Worm (Caenorhabditis elegans) whole organism, L4 larva: Measurements from ENCODE around the gene sra-26.

Experiments used
- F44E2.7 ChIP-seq: fragments of 200-800 bp; sonication (Bioruptor generic); IDR thresholded peaks from 2 replicates; pipeline ENCODE4 v2.1.2; 2022; ENCODE audit warnings: missing genetic modification characterization, missing compliant biosample characterization
- F49E8.2 ChIP-seq: sonication (generic microtip); optimal IDR thresholded peaks from 2 replicates; lab custom pipeline; 2016; ENCODE audit warnings: missing compliant biosample characterization, mild to moderate bottlenecking, missing genetic modification characterization, borderline replicate concordance
- Y5F2A.4 ChIP-seq: fragments of 200-800 bp; sonication (Bioruptor generic); optimal IDR thresholded peaks from 2 replicates; lab custom pipeline; 2018; ENCODE audit warnings: mild to moderate bottlenecking, missing genetic modification characterization, missing compliant biosample characterization
- Y75B8A.6 ChIP-seq: fragments of 200-800 bp; sonication (Bioruptor generic); IDR thresholded peaks from 2 replicates; pipeline ENCODE4 v1.3.6; 2022; ENCODE audit warnings: missing genetic modification reagents, missing genetic modification characterization, missing compliant biosample characterization
- aha-1 ChIP-seq: fragments of 150-350 bp; peaks from one replicate; lab custom pipeline; 2014; ENCODE audit warnings: missing biosample characterization, missing genetic modification characterization
- arid-1 ChIP-seq: fragments of 200-800 bp; sonication (Bioruptor generic); conservative IDR thresholded peaks from 2 replicates; pipeline ENCODE4 v1.3.6; 2022; ENCODE audit warnings: missing genetic modification reagents, missing genetic modification characterization, missing compliant biosample characterization
- ces-1 ChIP-seq: fragments of 150-350 bp; sonication (generic microtip); optimal IDR thresholded peaks from 4 replicates; lab custom pipeline; 2014; ENCODE audit warnings: missing biosample characterization, missing genetic modification reagents, missing genetic modification characterization
- daf-16 ChIP-seq, 3 experiments: sonication (generic microtip); optimal IDR thresholded peaks; 2 replicates each; lab custom pipeline; 2016 to 2017; ENCODE audit warnings: missing genetic modification characterization in 3 of 3, missing genetic modification reagents in 3 of 3, mild to moderate bottlenecking in 2 of 3, missing compliant biosample characterization in 2 of 3, missing biosample characterization in 1 of 3, moderate library complexity in 1 of 3
- daf-8 ChIP-seq: fragments of 200-800 bp; sonication (Bioruptor generic); IDR thresholded peaks from 2 replicates; pipeline ENCODE4 v1.3.6; 2022; ENCODE audit warnings: missing genetic modification characterization, missing compliant biosample characterization
- dmd-6 ChIP-seq: fragments of 200-800 bp; sonication (Bioruptor generic); IDR thresholded peaks from 2 replicates; pipeline ENCODE4 v1.3.6; 2022; ENCODE audit warnings: missing genetic modification reagents, missing genetic modification characterization, missing compliant biosample characterization
- egl-27 ChIP-seq: sonication (generic microtip); optimal IDR thresholded peaks from 3 replicates; lab custom pipeline; 2017; ENCODE audit warnings: missing biosample characterization, missing genetic modification reagents, missing genetic modification characterization
- fos-1 ChIP-seq: fragments of 150-350 bp; optimal IDR thresholded peaks from 2 replicates; lab custom pipeline; 2014; ENCODE audit warnings: missing biosample characterization, missing genetic modification characterization
- hlh-30 ChIP-seq: sonication (generic microtip); optimal IDR thresholded peaks from 2 replicates; lab custom pipeline; 2017; ENCODE audit warnings: antibody characterized with exemption, mild to moderate bottlenecking, missing genetic modification characterization, missing compliant biosample characterization; ENCODE audit not compliant: insufficient read depth
- lin-1 ChIP-seq: fragments of 200-800 bp; sonication (Bioruptor generic); IDR thresholded peaks from 2 replicates; pipeline ENCODE4 v1.3.6; 2022; ENCODE audit warnings: missing genetic modification reagents, missing genetic modification characterization, missing compliant biosample characterization
- lin-29 ChIP-seq: fragments of 200-800 bp; sonication (Bioruptor generic); IDR thresholded peaks from 2 replicates; pipeline ENCODE4 v1.3.6; 2022; ENCODE audit warnings: missing genetic modification reagents, missing genetic modification characterization, missing compliant biosample characterization
- lsy-2 ChIP-seq, 2 experiments: fragments of 150-350 bp in 1 of 2; sonication (generic microtip) in 1 of 2; optimal IDR thresholded peaks; 2 replicates each; lab custom pipeline; 2014 to 2017; ENCODE audit warnings: missing biosample characterization in 2 of 2, missing genetic modification characterization in 2 of 2
- mdt-29 ChIP-seq: fragments of 200-800 bp; sonication (Bioruptor generic); IDR thresholded peaks from 2 replicates; pipeline ENCODE4 v1.3.6; 2022; ENCODE audit warnings: missing genetic modification reagents, missing genetic modification characterization, missing compliant biosample characterization
- mxl-2 ChIP-seq: fragments of 200-800 bp; sonication (Bioruptor generic); conservative IDR thresholded peaks from 2 replicates; pipeline ENCODE4 v1.3.6; 2022; ENCODE audit warnings: missing genetic modification reagents, missing genetic modification characterization, missing compliant biosample characterization
- mxl-3 ChIP-seq: fragments of 200-800 bp; sonication (Bioruptor generic); optimal IDR thresholded peaks from 2 replicates; lab custom pipeline; 2018; ENCODE audit warnings: mild to moderate bottlenecking, missing genetic modification characterization, missing compliant biosample characterization
- nhr-25 ChIP-seq: sonication (generic microtip); optimal IDR thresholded peaks from 2 replicates; lab custom pipeline; 2017; ENCODE audit warnings: missing genetic modification characterization, mild to moderate bottlenecking, missing compliant biosample characterization, antibody characterized with exemption, moderate library complexity, borderline replicate concordance; ENCODE audit not compliant: insufficient read depth
- nhr-28 ChIP-seq: fragments of 150-350 bp; optimal IDR thresholded peaks from 2 replicates; lab custom pipeline; 2014; ENCODE audit warnings: missing biosample characterization, missing genetic modification characterization
- nhr-76 ChIP-seq: fragments of 150-350 bp; optimal IDR thresholded peaks from 2 replicates; lab custom pipeline; 2014; ENCODE audit warnings: missing biosample characterization, missing genetic modification characterization
- pqm-1 ChIP-seq: sonication (generic microtip); optimal IDR thresholded peaks from 2 replicates; lab custom pipeline; 2017; ENCODE audit warnings: missing biosample characterization, missing genetic modification characterization
- rbr-2 ChIP-seq: sonication (generic microtip); optimal IDR thresholded peaks from 2 replicates; lab custom pipeline; 2016; ENCODE audit warnings: missing genotype, missing genetic modification characterization, missing compliant biosample characterization
- saeg-2 ChIP-seq: fragments of 200-800 bp; sonication (Bioruptor generic); IDR thresholded peaks from 2 replicates; pipeline ENCODE4 v1.3.6; 2022; ENCODE audit warnings: missing genetic modification reagents, missing genetic modification characterization, missing compliant biosample characterization
- set-16 ChIP-seq: fragments of 200-800 bp; sonication (Bioruptor generic); IDR thresholded peaks from 2 replicates; pipeline ENCODE4 v1.3.6; 2022; ENCODE audit warnings: missing genetic modification reagents, missing genetic modification characterization, missing compliant biosample characterization
- skn-1 ChIP-seq: fragments of 150-350 bp; optimal IDR thresholded peaks from 2 replicates; lab custom pipeline; 2014; ENCODE audit warnings: missing biosample characterization, missing genetic modification characterization
- snpc-1.2 ChIP-seq: fragments of 200-800 bp; sonication (Bioruptor generic); IDR thresholded peaks from 2 replicates; pipeline ENCODE4 v1.3.6; 2022; ENCODE audit warnings: missing genetic modification reagents, missing genetic modification characterization, missing compliant biosample characterization
- unc-39 ChIP-seq: sonication (generic microtip); optimal IDR thresholded peaks from 2 replicates; lab custom pipeline; 2017; ENCODE audit warnings: missing biosample characterization, missing genetic modification characterization
- unc-62 ChIP-seq, 3 experiments: fragments of 150-350 bp in 1 of 3; sonication (generic microtip); optimal IDR thresholded peaks in 2 of 3; peaks in 1 of 3; 1 replicate in 1 of 3; 2 replicates in 2 of 3; lab custom pipeline; 2014 to 2017; ENCODE audit warnings: missing biosample characterization in 3 of 3, missing genetic modification characterization in 3 of 3, missing genetic modification reagents in 3 of 3, missing genotype in 1 of 3
- ztf-11 ChIP-seq: fragments of 150-350 bp; optimal IDR thresholded peaks from 2 replicates; lab custom pipeline; 2014; ENCODE audit warnings: missing biosample characterization, missing genetic modification characterization

sra-26 gene

DNA sequence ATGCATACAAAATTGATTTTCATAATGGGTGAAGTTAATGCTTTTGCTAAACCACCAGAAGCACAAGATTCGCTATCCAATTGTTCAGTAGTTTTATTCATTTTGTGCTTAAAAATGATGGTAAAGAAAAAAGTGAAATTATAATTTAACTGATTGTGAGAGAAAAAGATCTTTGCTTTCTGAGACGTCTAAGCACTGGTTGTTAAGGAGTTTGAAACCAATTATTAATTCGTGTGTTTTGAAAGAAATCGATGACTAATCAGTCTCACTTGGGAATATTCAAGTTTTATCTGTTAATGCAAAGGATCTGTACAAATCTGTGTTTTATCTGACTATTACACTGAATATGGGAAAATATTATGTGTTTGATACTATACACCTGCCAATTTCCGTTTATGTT is at the start of gene sra-26:
sra-26 (minus strand) TSS at position 101 of the 400 bp plus-strand sequence.
- TF ChIP-seq unc-62 (GFP tag; optimal IDR thresholded peaks at IDR 0.05 in 1 of 2; lab: Kevin White, UChicago) (no peak), unc-62 (tag; optimal IDR thresholded peaks at IDR 0.05; lab: Kevin White, UChicago) (no peak)

DNA sequence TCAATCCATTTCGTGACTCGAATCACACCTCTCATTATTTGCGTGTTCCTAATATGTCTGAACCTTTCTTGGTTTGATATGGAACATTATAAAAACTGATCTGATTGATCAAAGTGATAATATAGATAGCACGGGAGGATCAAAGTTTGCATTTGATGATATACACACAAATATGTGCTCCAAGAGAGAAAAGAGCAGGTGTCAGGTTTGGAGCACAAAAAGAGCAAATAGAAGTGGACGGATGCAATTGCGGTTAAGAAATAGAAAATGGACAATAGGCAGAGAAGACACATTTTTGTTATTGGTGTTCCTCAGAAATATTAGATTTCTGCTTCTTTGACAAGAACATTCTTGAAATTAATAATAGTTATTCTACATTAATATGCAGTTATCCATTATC is 47.2 kb upstream of the sra-26 start, which contains the start of gene C18H9.1:
C18H9.1 (plus strand) TSS at position 301 of the 400 bp plus-strand sequence.
- TF ChIP-seq nhr-25 (tag; lab: Kevin White, UChicago) (no peak), F49E8.2 (no peak), snpc-1.2 (GFP tag; lab: Robert Waterston, UW) (no peak), Y5F2A.4 (GFP tag; lab: Kevin White, UChicago) (no peak), mdt-29 (GFP tag; lab: Robert Waterston, UW) (no peak), nhr-28 (tag; lab: Kevin White, UChicago) (no peak), daf-8 (GFP tag; lab: Robert Waterston, UW) (no peak), skn-1 (no peak), daf-16 (GFP tag; optimal IDR thresholded peaks at IDR 0.05; lab: Kevin White, UChicago) (no peak), daf-16 (tag; optimal IDR thresholded peaks at IDR 0.05; lab: Kevin White, UChicago) (no peak), fos-1 (no peak), lin-1 (GFP tag; lab: Robert Waterston, UW) (no peak), rbr-2 (tag; lab: Kevin White, UChicago) (no peak), mxl-2 (GFP tag; lab: Robert Waterston, UW) (no peak), lin-29 (GFP tag; lab: Robert Waterston, UW) (no peak), saeg-2 (GFP tag; lab: Robert Waterston, UW) (no peak), Y75B8A.6 (GFP tag; lab: Robert Waterston, UW) (no peak), ztf-11 (no peak), F44E2.7 (no peak), arid-1 (GFP tag; lab: Robert Waterston, UW) (no peak)

DNA sequence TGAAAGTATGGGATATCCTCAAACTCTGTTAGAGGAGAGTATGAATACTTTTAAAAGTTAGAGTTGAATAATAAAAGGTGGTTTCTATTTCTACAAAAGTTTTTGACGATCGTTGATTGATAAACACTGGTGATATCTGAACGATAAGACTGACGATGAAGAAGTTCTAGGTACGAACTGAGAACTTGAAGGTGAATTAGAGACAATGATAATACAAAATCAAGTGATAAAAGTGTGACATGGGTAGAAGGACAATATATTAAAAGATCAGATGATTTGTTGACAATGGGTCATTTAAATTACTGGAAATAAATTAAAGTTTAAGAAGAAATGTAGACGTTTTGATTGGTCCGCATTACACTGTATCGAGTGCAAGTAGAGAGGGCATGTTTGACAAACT is 43.8 kb upstream of the sra-26 start, which contains the start of gene C18H9.5:
C18H9.5 (minus strand) TSS at position 179 of the 400 bp plus-strand sequence.
- TF ChIP-seq nhr-76 (tag; lab: Kevin White, UChicago) (no peak), mdt-29 (GFP tag; lab: Robert Waterston, UW) (no peak), unc-39 (tag; lab: Kevin White, UChicago) (no peak), hlh-30 (tag; lab: Kevin White, UChicago) (peak; percentile 52), unc-62 (GFP tag; optimal IDR thresholded peaks at IDR 0.05 in 1 of 2; lab: Kevin White, UChicago) (peak in 1 of 2 experiments; percentile 6), unc-62 (tag; optimal IDR thresholded peaks at IDR 0.05; lab: Kevin White, UChicago) (no peak), dmd-6 (0 out of 2 replicates have a peak, but pooled peaks have one; percentile 8)

DNA sequence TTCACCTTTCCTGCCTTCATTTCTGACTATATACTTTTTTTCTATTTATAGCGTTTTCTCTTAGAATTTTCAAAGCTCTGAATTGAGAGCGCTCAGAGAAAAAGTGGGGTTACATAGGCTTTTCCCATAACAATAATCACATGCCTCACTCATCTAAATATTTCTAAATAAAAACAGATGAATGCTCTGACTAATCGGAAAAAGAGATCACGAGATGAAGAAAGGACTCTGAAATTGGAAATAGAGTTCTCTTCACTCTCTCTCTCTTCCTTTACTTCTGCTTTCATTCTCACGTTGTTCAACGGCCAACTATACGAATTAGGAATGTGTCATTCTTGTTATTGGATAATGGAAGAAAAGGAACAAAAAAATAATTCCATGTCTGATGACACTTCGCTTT is 37.5 kb upstream of the sra-26 start:
- TF ChIP-seq mxl-3 (GFP tag; lab: Kevin White, UChicago) (no peak), skn-1 (no peak), lsy-2 (tag; optimal IDR thresholded peaks at IDR 0.05; lab: Kevin White, UChicago) (peak in 1 of 2 experiments; percentile 0), ces-1 (GFP tag; lab: Kevin White, UChicago) (no peak), pqm-1 (tag; lab: Kevin White, UChicago) (no peak), hlh-30 (tag; lab: Kevin White, UChicago) (peak; percentile 51), daf-16 (GFP tag; optimal IDR thresholded peaks at IDR 0.05; lab: Kevin White, UChicago) (no peak), daf-16 (tag; optimal IDR thresholded peaks at IDR 0.05; lab: Kevin White, UChicago) (no peak), lin-29 (GFP tag; lab: Robert Waterston, UW) (no peak), egl-27 (tag; lab: Kevin White, UChicago) (no peak), set-16 (GFP tag; lab: Robert Waterston, UW) (no peak), nhr-25 (tag; lab: Kevin White, UChicago) (no peak), aha-1 (tag; lab: Kevin White, UChicago) (peak; percentile 37)
